Fruit fly (Drosophila melanogaster) whole organism: ENCODE results near the gene RpL37A.

Experiments
- CG8478 ChIP-seq: fragments of >200 bp; optimal IDR thresholded peaks from 2 replicates; lab custom pipeline; 2018; ENCODE audit warnings: inconsistent platforms
- Dll ChIP-seq: fragments of >200 bp; optimal IDR thresholded peaks from 2 replicates; lab custom pipeline; 2017
- EcR ChIP-seq, 2 experiments: fragments of >200 bp; optimal IDR thresholded peaks; 2 replicates each; lab custom pipeline; 2017; ENCODE audit warnings: missing biosample characterization in 2 of 2, missing genetic modification characterization in 2 of 2, missing genetic modification reagents in 2 of 2
- pan ChIP-seq: fragments of >200 bp; optimal IDR thresholded peaks from 2 replicates; lab custom pipeline; 2017
- psq ChIP-seq: fragments of >200 bp; optimal IDR thresholded peaks from 2 replicates; lab custom pipeline; 2017
- usp ChIP-seq: fragments of >200 bp; optimal IDR thresholded peaks from 2 replicates; lab custom pipeline; 2017; ENCODE audit warnings: missing biosample characterization, missing genetic modification characterization, mixed read lengths

DNA sequence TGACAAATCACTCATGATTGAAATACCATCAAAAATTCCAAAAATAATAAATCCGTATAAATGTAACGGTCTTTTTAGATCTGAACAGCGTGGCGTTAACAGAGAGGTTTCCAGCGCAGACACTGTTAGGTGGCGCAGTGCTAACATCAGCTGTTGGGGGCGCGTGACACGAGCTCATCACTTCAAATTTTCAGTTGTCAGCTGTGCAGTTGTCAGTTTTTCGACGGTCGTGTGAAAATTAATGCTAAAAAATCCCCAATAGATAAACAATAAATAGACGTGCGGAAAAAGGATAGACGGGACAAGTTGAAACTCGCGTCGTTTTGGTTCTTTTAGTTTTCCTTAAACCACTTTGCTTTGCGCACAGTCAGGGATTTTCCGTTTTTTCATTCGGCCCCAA is 25.5 kb downstream of the RpL37A start, which contains the start of gene CG4230:
- TF ChIP-seq Dll (lab: Kevin White, UChicago) (no peak), usp (GFP tag; lab: Kevin White, UChicago) (no peak), psq (no peak), pan (lab: Kevin White, UChicago) (no peak), EcR (GFP tag; optimal IDR thresholded peaks at IDR 0.05; lab: Kevin White, UChicago) (no peak), CG8478 (lab: Kevin White, UChicago) (no peak)
